Fruit fly (Drosophila melanogaster) whole organism, prepupa: ENCODE results near the gene lost.

Source experiments
- Blimp-1 ChIP-seq: fragments of 200-800 bp; sonication (Bioruptor generic); optimal IDR thresholded peaks from 3 replicates; lab custom pipeline; 2017; ENCODE audit warnings: missing biosample characterization, missing genetic modification characterization, mild to moderate bottlenecking, moderate library complexity, missing genetic modification reagents
- CG10631 ChIP-seq: fragments of 200-800 bp; sonication (Bioruptor generic); optimal IDR thresholded peaks from 2 replicates; lab custom pipeline; 2016; ENCODE audit warnings: missing biosample characterization, missing genetic modification characterization
- CG10669 ChIP-seq: fragments of 200-800 bp; sonication (Bioruptor generic); optimal IDR thresholded peaks from 3 replicates; lab custom pipeline; 2018; ENCODE audit warnings: missing biosample characterization, mild to moderate bottlenecking, missing genetic modification characterization, moderate library complexity
- CG11902 ChIP-seq: fragments of 200-800 bp; sonication (Bioruptor generic); optimal IDR thresholded peaks from 3 replicates; lab custom pipeline; 2016; ENCODE audit warnings: missing biosample characterization, missing genetic modification characterization
- CG15336 ChIP-seq: fragments of 200-800 bp; sonication (Bioruptor generic); IDR thresholded peaks from 2 replicates; pipeline ENCODE4 v1.3.6; 2022; ENCODE audit warnings: missing biosample characterization, missing genetic modification characterization
- CG4318 ChIP-seq: fragments of 200-800 bp; sonication (Bioruptor generic); optimal IDR thresholded peaks from 3 replicates; lab custom pipeline; 2017; ENCODE audit warnings: missing biosample characterization, mild to moderate bottlenecking, missing genetic modification characterization
- CG8119 ChIP-seq: fragments of 200-800 bp; sonication (Bioruptor generic); IDR thresholded peaks from 3 replicates; pipeline ENCODE4 v1.3.6; 2022; ENCODE audit warnings: missing biosample characterization, missing genetic modification characterization
- Ets21C ChIP-seq: fragments of 200-800 bp; sonication (Bioruptor generic); optimal IDR thresholded peaks from 3 replicates; lab custom pipeline; 2016; ENCODE audit warnings: missing biosample characterization, missing genetic modification characterization
- Gug ChIP-seq: fragments of 200-800 bp; sonication (Bioruptor generic); IDR thresholded peaks from 2 replicates; pipeline ENCODE4 v1.3.6; 2022; ENCODE audit warnings: missing biosample characterization, missing genetic modification characterization
- Hr39 ChIP-seq: fragments of 200-800 bp; sonication (Bioruptor generic); optimal IDR thresholded peaks from 2 replicates; lab custom pipeline; 2016; ENCODE audit warnings: missing biosample characterization, missing genetic modification characterization
- Sox14 ChIP-seq: fragments of 200-800 bp; sonication (Bioruptor generic); optimal IDR thresholded peaks from 3 replicates; lab custom pipeline; 2016; ENCODE audit warnings: missing biosample characterization, missing genetic modification characterization
- Sox15 ChIP-seq: fragments of 200-800 bp; sonication (Bioruptor generic); optimal IDR thresholded peaks from 3 replicates; lab custom pipeline; 2016; ENCODE audit warnings: missing biosample characterization, missing genetic modification characterization
- ss ChIP-seq, 2 experiments: fragments of 200-800 bp; sonication (Bioruptor generic); optimal IDR thresholded peaks; 2 replicates in 1 of 2; 3 replicates in 1 of 2; lab custom pipeline; 2017 to 2018; ENCODE audit warnings: mild to moderate bottlenecking in 2 of 2, missing biosample characterization in 2 of 2, missing genetic modification characterization in 2 of 2, moderate library complexity in 1 of 2

DNA sequence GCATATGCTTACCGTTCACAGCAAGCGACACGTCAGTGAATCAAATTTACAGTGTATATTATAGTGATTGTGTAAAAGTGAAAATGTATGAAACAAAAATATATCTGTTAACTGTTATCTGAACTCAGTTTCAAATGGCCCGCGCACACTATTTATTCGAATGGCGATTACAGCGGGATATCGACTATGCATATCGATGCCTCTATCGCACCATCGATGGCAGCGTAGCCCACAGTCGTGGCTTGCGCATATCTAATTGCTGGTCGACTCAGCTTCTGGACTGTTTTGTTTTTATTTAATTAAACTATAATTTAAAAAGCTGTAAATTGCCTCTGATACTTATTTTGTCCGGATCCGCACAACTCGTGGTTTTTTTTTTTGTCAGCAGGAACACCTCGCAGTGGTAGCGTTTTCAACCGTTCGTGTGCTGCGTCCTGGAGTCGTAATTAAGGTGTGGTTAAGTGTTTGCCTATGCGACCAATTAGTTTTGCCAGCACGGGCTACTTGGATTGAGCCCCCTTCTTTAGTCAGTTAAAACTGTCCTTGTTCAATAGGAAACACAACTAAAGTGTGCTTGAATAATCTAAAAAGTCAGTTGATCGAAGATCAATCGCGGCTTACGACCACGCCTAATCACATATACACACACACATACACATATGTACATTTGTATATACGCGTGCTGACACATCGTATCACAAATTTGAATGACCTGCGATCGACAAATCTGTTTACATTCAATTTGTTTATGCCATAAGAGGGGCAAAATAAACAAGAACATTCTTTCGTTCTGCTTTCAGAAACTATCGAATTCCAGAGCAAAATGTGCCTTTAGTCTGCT lies 21.6 kb upstream of the lost start, which contains the start of gene Cont:
- TF ChIP-seq CG11902 (GFP tag; lab: Kevin White, UChicago) (no peak), Ets21C (no peak), Gug (no peak), CG4318 (GFP tag; lab: Kevin White, UChicago) (no peak), Hr39 (GFP tag; lab: Kevin White, UChicago) (no peak), ss (GFP tag; optimal IDR thresholded peaks at IDR 0.05; lab: Kevin White, UChicago) (no peak), CG15336 (GFP tag; lab: Robert Waterston, UW) (0 out of 2 replicates have a peak, but pooled peaks have one; percentile 25), Blimp-1 (GFP tag; lab: Kevin White, UChicago) (no peak), Sox14 (GFP tag; lab: Kevin White, UChicago) (no peak), CG10631 (GFP tag; lab: Kevin White, UChicago) (no peak), Sox15 (no peak), CG8119 (GFP tag; lab: Robert Waterston, UW) (no peak), CG10669 (GFP tag; lab: Kevin White, UChicago) (no peak)
